Fruit fly (Drosophila melanogaster): ENCODE measurements around the gene Ir76b.
A peak's percentile ranks its signal among the peaks of the same experiment; 100 is the strongest.

Ir76b gene

dm6 chr3L:20111434-20111833 is at the start of gene Ir76b:
Ir76b (minus strand) TSS chr3L:20111534.
- no peak for TF ChIP-seq fkh (GFP tag; optimal IDR thresholded peaks at IDR 0.05)

dm6 chr3L:20140589-20141207 is 29.4 kb upstream of the Ir76b start, which contains the start of gene CG7328:
CG7328 (minus strand) TSS chr3L:20140607.
- TF ChIP-seq Ets21C (GFP tag; optimal IDR thresholded peaks at IDR 0.05) (peak; percentile 54), Ets96B (tag; optimal IDR thresholded peaks at IDR 0.05) (no peak), Hr38 (GFP tag; optimal IDR thresholded peaks at IDR 0.05) (no peak), Eip75B (GFP tag; optimal IDR thresholded peaks at IDR 0.05) (no peak), CG15336 (GFP tag; IDR thresholded peaks at IDR 0.05) (peak; percentile 84), CG10631 (GFP tag; optimal IDR thresholded peaks at IDR 0.05) (no peak), Gug (GFP tag; IDR thresholded peaks at IDR 0.05) (no peak), CG6792 (GFP tag; optimal IDR thresholded peaks at IDR 0.05) (no peak), achi (GFP tag; optimal IDR thresholded peaks at IDR 0.05) (peak; percentile 67), pdm3 (GFP tag; optimal IDR thresholded peaks at IDR 0.05) (peak; percentile 74), Smox (GFP tag; optimal IDR thresholded peaks at IDR 0.05) (peak; percentile 76), CG6808 (GFP tag; optimal IDR thresholded peaks at IDR 0.05) (no peak), CG6854 (GFP tag; optimal IDR thresholded peaks at IDR 0.05) (no peak), ss (GFP tag; optimal IDR thresholded peaks at IDR 0.05) (no peak), CG32006 (GFP tag; optimal IDR thresholded peaks at IDR 0.05) (peak; percentile 75), lz (GFP tag; optimal IDR thresholded peaks at IDR 0.05) (peak; percentile 57), Sox102F (GFP tag; optimal IDR thresholded peaks at IDR 0.05) (no peak), cyc (GFP tag; optimal IDR thresholded peaks at IDR 0.05) (no peak), Sox14 (GFP tag; optimal IDR thresholded peaks at IDR 0.05) (no peak), net (GFP tag; optimal IDR thresholded peaks at IDR 0.05) (peak; percentile 16), CG11902 (GFP tag; optimal IDR thresholded peaks at IDR 0.05) (no peak), vri (GFP tag; optimal IDR thresholded peaks at IDR 0.05) (peak; percentile 13), CG4318 (GFP tag; optimal IDR thresholded peaks at IDR 0.05) (no peak), topi (GFP tag; optimal IDR thresholded peaks at IDR 0.05) (no peak), fkh (GFP tag; optimal IDR thresholded peaks at IDR 0.05) (no peak), esn (GFP tag; optimal IDR thresholded peaks at IDR 0.05) (no peak), fd85E (GFP tag; optimal IDR thresholded peaks at IDR 0.05) (no peak), Hr39 (GFP tag; optimal IDR thresholded peaks at IDR 0.05) (peak; percentile 74), CG1621 (tag; optimal IDR thresholded peaks at IDR 0.05) (no peak), CG8119 (GFP tag; IDR thresholded peaks at IDR 0.05) (peak; percentile 81), CG6163 (GFP tag; IDR thresholded peaks at IDR 0.05) (0 out of 3 replicates have a peak, but pooled peaks have one; percentile 45), acj6 (GFP tag; optimal IDR thresholded peaks at IDR 0.05) (no peak), Lpt (GFP tag; optimal IDR thresholded peaks at IDR 0.05) (no peak), dsx (GFP tag; optimal IDR thresholded peaks at IDR 0.05; ENCODE audit: poor library complexity, severe bottlenecking) (peak; percentile 98), CG8632 (GFP tag; optimal IDR thresholded peaks at IDR 0.05) (peak; percentile 61), CG11294 (GFP tag; IDR thresholded peaks at IDR 0.05) (no peak), CG16779 (tag; optimal IDR thresholded peaks at IDR 0.05) (peak; percentile 17), Eip78C (GFP tag) (no peak), CG3032 (tag; optimal IDR thresholded peaks at IDR 0.05) (no peak), CG34406 (GFP tag; optimal IDR thresholded peaks at IDR 0.05) (no peak), salr (GFP tag; optimal IDR thresholded peaks at IDR 0.05) (no peak), CG7368 (GFP tag; optimal IDR thresholded peaks at IDR 0.05) (no peak), Blimp-1 (GFP tag; optimal IDR thresholded peaks at IDR 0.05) (no peak), CG10669 (GFP tag; optimal IDR thresholded peaks at IDR 0.05) (no peak), CG3919 (GFP tag; optimal IDR thresholded peaks at IDR 0.05) (no peak), eg (GFP tag; IDR thresholded peaks at IDR 0.05) (no peak), fd59A (GFP tag; optimal IDR thresholded peaks at IDR 0.05) (no peak), CG8319 (GFP tag; optimal IDR thresholded peaks at IDR 0.05) (no peak), Hr4 (GFP tag; optimal IDR thresholded peaks at IDR 0.05) (peak; percentile 78), svp (GFP tag) (peak; percentile 90)
